Worm (Caenorhabditis elegans) whole organism, mixed stage, embryonic: Measurements from ENCODE around the gene spi-1.

Experiments used
- M03D4.4 ChIP-seq: sonication (generic microtip); optimal IDR thresholded peaks from 2 replicates; lab custom pipeline; 2017; ENCODE audit warnings: mild to moderate bottlenecking, missing genetic modification characterization, missing compliant biosample characterization
- bed-3 ChIP-seq: fragments of 200-800 bp; sonication (Bioruptor generic); optimal IDR thresholded peaks from 3 replicates; lab custom pipeline; 2018; ENCODE audit warnings: mild to moderate bottlenecking, missing genetic modification characterization, moderate library complexity, missing compliant biosample characterization
- blmp-1 ChIP-seq: fragments of 150-350 bp; optimal IDR thresholded peaks from 2 replicates; lab custom pipeline; 2014; ENCODE audit warnings: missing biosample characterization, missing genetic modification characterization
- ceh-39 ChIP-seq: fragments of 150-350 bp; optimal IDR thresholded peaks from 2 replicates; lab custom pipeline; 2014; ENCODE audit warnings: missing biosample characterization, missing genetic modification characterization
- ceh-43 ChIP-seq: fragments of 200-800 bp; sonication (Bioruptor generic); optimal IDR thresholded peaks from 2 replicates; lab custom pipeline; 2018; ENCODE audit warnings: mild to moderate bottlenecking, missing genetic modification characterization, moderate library complexity, missing compliant biosample characterization
- ceh-83 ChIP-seq: fragments of 200-800 bp; sonication (Bioruptor generic); optimal IDR thresholded peaks from 2 replicates; lab custom pipeline; 2018; ENCODE audit warnings: mild to moderate bottlenecking, missing genetic modification characterization, missing compliant biosample characterization
- ces-1 ChIP-seq: fragments of 150-350 bp; optimal IDR thresholded peaks from 2 replicates; lab custom pipeline; 2014; ENCODE audit warnings: missing biosample characterization, missing genetic modification reagents, missing genetic modification characterization
- drap-1 ChIP-seq: fragments of 200-800 bp; sonication (Bioruptor generic); optimal IDR thresholded peaks from 3 replicates; lab custom pipeline; 2018; ENCODE audit warnings: mild to moderate bottlenecking, missing genetic modification characterization, missing compliant biosample characterization
- elt-1 ChIP-seq: sonication (generic microtip); optimal IDR thresholded peaks from 2 replicates; lab custom pipeline; 2017; ENCODE audit warnings: missing genetic modification characterization, mild to moderate bottlenecking, missing compliant biosample characterization, antibody characterized with exemption, moderate library complexity, borderline replicate concordance; ENCODE audit not compliant: insufficient read depth
- ham-2 ChIP-seq: fragments of 200-800 bp; sonication (Bioruptor generic); optimal IDR thresholded peaks from 2 replicates; lab custom pipeline; 2018; ENCODE audit warnings: mild to moderate bottlenecking, missing genetic modification characterization, missing compliant biosample characterization
- hlh-1 ChIP-seq: fragments of 150-350 bp; optimal IDR thresholded peaks from 2 replicates; lab custom pipeline; 2014; ENCODE audit warnings: missing biosample characterization, missing genetic modification reagents, missing genetic modification characterization
- lsy-2 ChIP-seq: fragments of 150-350 bp; optimal IDR thresholded peaks from 2 replicates; lab custom pipeline; 2014; ENCODE audit warnings: missing biosample characterization, missing genetic modification characterization
- mab-5 ChIP-seq: fragments of 150-350 bp; optimal IDR thresholded peaks from 2 replicates; lab custom pipeline; 2014; ENCODE audit warnings: missing biosample characterization, missing genetic modification characterization
- mep-1 ChIP-seq: fragments of 150-350 bp; optimal IDR thresholded peaks from 2 replicates; lab custom pipeline; 2017; ENCODE audit warnings: missing biosample characterization, missing genetic modification reagents, missing genetic modification characterization, inconsistent platforms
- mls-2 ChIP-seq: sonication (generic microtip); optimal IDR thresholded peaks from 2 replicates; lab custom pipeline; 2016; ENCODE audit warnings: mild to moderate bottlenecking, missing genetic modification characterization, moderate library complexity, missing compliant biosample characterization
- nhr-2 ChIP-seq: fragments of 150-350 bp; optimal IDR thresholded peaks from 2 replicates; lab custom pipeline; 2014; ENCODE audit warnings: missing biosample characterization, missing genetic modification characterization
- nhr-237 ChIP-seq: fragments of 150-350 bp; optimal IDR thresholded peaks from 2 replicates; lab custom pipeline; 2014; ENCODE audit warnings: missing biosample characterization, missing genetic modification characterization
- nhr-28 ChIP-seq: fragments of 150-350 bp; optimal IDR thresholded peaks from 2 replicates; lab custom pipeline; 2014; ENCODE audit warnings: missing biosample characterization, missing genetic modification characterization
- nhr-76 ChIP-seq: sonication (generic microtip); optimal IDR thresholded peaks from 2 replicates; lab custom pipeline; 2017; ENCODE audit warnings: missing biosample characterization, missing genetic modification characterization
- pha-4 ChIP-seq: fragments of 150-350 bp; optimal IDR thresholded peaks from 2 replicates; lab custom pipeline; 2018; ENCODE audit warnings: missing biosample characterization, missing genetic modification reagents, missing genetic modification characterization
- sem-2 ChIP-seq: fragments of 200-800 bp; sonication (Bioruptor generic); optimal IDR thresholded peaks from 2 replicates; lab custom pipeline; 2018; ENCODE audit warnings: mild to moderate bottlenecking, missing genetic modification characterization, missing compliant biosample characterization
- tbx-8 ChIP-seq: fragments of 200-800 bp; sonication (Bioruptor generic); optimal IDR thresholded peaks from 2 replicates; lab custom pipeline; 2018; ENCODE audit warnings: mild to moderate bottlenecking, missing genetic modification characterization, moderate library complexity, missing compliant biosample characterization
- unc-120 ChIP-seq: sonication (generic microtip); optimal IDR thresholded peaks from 2 replicates; lab custom pipeline; 2017; ENCODE audit warnings: missing genetic modification characterization, missing compliant biosample characterization; ENCODE audit not compliant: poor library complexity, severe bottlenecking
- unc-39 ChIP-seq: fragments of 150-350 bp; optimal IDR thresholded peaks from 2 replicates; lab custom pipeline; 2014; ENCODE audit warnings: missing biosample characterization, missing genetic modification characterization
- unc-62 ChIP-seq: fragments of 150-350 bp; optimal IDR thresholded peaks from 2 replicates; lab custom pipeline; 2014; ENCODE audit warnings: missing biosample characterization, missing genetic modification reagents, missing genetic modification characterization
- zip-8 ChIP-seq: fragments of 150-350 bp; optimal IDR thresholded peaks from 2 replicates; lab custom pipeline; 2014; ENCODE audit warnings: missing biosample characterization, missing genetic modification characterization
- ztf-11 ChIP-seq: fragments of 150-350 bp; optimal IDR thresholded peaks from 2 replicates; lab custom pipeline; 2014; ENCODE audit warnings: missing biosample characterization, missing genetic modification characterization

spi-1 gene

DNA sequence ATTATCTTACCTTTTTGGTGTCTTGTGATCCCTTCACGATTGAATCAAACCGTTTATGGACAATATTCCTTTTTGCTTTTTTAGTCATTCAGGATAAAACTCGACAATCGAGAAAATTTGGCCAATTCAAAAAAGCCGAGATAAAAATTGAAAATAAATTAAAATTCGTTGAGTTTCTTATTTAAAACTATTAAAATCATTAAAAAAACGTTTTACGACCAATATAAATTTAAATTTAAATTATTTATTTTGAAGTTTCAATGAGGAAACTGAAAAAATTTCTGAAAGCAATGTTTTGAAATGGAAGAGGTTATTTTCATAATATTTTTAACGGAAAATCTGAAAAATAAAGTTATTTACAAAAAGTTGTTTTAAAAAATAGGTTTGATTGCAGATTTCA lies 27.2 kb downstream of the spi-1 start, which contains the start of gene ZK1290.15:
Gene ZK1290.15 (plus strand): TSS at position 301 of the 400 bp plus-strand sequence.
- TF ChIP-seq unc-39 (tag; lab: Kevin White, UChicago) = no peak
- no peak for TF ChIP-seq bed-3 (GFP tag; lab: Kevin White, UChicago)
- TF ChIP-seq nhr-2 (tag; lab: Kevin White, UChicago) = no peak
- TF ChIP-seq hlh-1 (tag; lab: Kevin White, UChicago) = no peak
- TF ChIP-seq mab-5 (tag; lab: Kevin White, UChicago) = no peak
- no peak for TF ChIP-seq ceh-83 (GFP tag; lab: Kevin White, UChicago)
- no peak for TF ChIP-seq ham-2 (GFP tag; lab: Kevin White, UChicago)
- TF ChIP-seq tbx-8 (GFP tag; lab: Kevin White, UChicago) = no peak
- no peak for TF ChIP-seq ceh-39
- no peak for TF ChIP-seq ztf-11

- no peak for TF ChIP-seq mab-5 (tag; lab: Kevin White, UChicago)
These were observed 29.4 kb downstream of the spi-1 start, which contains the start of the genes ZK1290.7 and rnh-1.1 for ce11 chrII:7525458-7525857. TSS of gene ZK1290.7 (minus strand) at chrII:7525558. TSS of gene rnh-1.1 (plus strand) at chrII:7525738.

ce11 chrII:7528210-7528609 lies 32.2 kb downstream of the spi-1 start:
- TF ChIP-seq mep-1 (no peak), nhr-28 (tag; lab: Kevin White, UChicago) (no peak), unc-62 (GFP tag; lab: Kevin White, UChicago) (no peak), mls-2 (tag; lab: Kevin White, UChicago) (no peak), elt-1 (no peak), lsy-2 (no peak), drap-1 (GFP tag; lab: Kevin White, UChicago) (no peak), bed-3 (GFP tag; lab: Kevin White, UChicago) (no peak), ceh-43 (GFP tag; lab: Kevin White, UChicago) (no peak)

- TF ChIP-seq unc-62 (GFP tag; lab: Kevin White, UChicago) (peak; percentile 76), nhr-237 (peak; percentile 46), unc-120 (tag; lab: Kevin White, UChicago) (peak; percentile 70), sem-2 (GFP tag; lab: Kevin White, UChicago) (no peak), elt-1 (no peak), hlh-1 (tag; lab: Kevin White, UChicago) (peak; percentile 62)
- TF ChIP-seq, all 35 proteins: peak for 4
These were observed 33.1 kb downstream of the spi-1 start, which contains the start of gene ZK1290.5 for ce11 chrII:7529078-7529683. TSS of gene ZK1290.5 (plus strand) at chrII:7529643.

DNA sequence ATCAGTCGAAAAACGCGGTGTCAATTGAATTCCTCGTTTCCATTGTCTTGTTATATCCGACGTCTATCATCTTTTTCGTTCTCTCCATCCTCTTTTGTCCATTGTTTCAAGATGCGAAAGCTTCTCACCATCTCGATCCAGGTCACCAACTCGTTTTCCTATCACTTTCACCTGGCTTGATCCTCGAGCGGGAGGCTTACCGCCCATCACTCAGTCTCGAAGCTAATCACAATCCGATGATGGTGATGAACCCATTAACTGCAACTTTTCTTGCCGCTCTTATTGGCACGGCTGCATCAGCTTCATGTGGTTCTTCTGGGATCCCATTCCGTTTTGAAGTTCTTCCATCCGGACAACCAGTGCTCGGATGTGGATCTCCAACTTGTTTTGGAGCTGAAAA lies 34.9 kb downstream of the spi-1 start, which contains the start of gene wrt-1:
Gene wrt-1 (plus strand): TSS at position 53 of the 400 bp plus-strand sequence.
- TF ChIP-seq nhr-28 (tag; lab: Kevin White, UChicago) (no peak), ham-2 (GFP tag; lab: Kevin White, UChicago) (peak; percentile 13)

- no peak for TF ChIP-seq M03D4.4 (tag; lab: Kevin White, UChicago)
- no peak for TF ChIP-seq mep-1
- TF ChIP-seq drap-1 (GFP tag; lab: Kevin White, UChicago) = no peak
- no peak for TF ChIP-seq unc-39 (tag; lab: Kevin White, UChicago)
- TF ChIP-seq elt-1 = no peak
- TF ChIP-seq pha-4 (tag; lab: Kevin White, UChicago) = no peak
- TF ChIP-seq blmp-1 (tag; lab: Kevin White, UChicago) = no peak
- TF ChIP-seq ces-1 (GFP tag; lab: Kevin White, UChicago) = no peak
- no peak for TF ChIP-seq zip-8 (tag; lab: Kevin White, UChicago)
- TF ChIP-seq nhr-28 (tag; lab: Kevin White, UChicago) = no peak
- TF ChIP-seq tbx-8 (GFP tag; lab: Kevin White, UChicago) = no peak
- TF ChIP-seq unc-120 (tag; lab: Kevin White, UChicago) = no peak
- no peak for TF ChIP-seq nhr-2 (tag; lab: Kevin White, UChicago)
- no peak for TF ChIP-seq mls-2 (tag; lab: Kevin White, UChicago)
- TF ChIP-seq nhr-76 (tag; lab: Kevin White, UChicago) = no peak
These were observed 35.4 kb downstream of the spi-1 start for ce11 chrII:7531478-7531877.
